Worm (Caenorhabditis elegans) whole organism, L1 larva: ENCODE data around the gene Y54F10BM.13.

Experiments used
- efl-1 ChIP-seq, 4 experiments: fragments of 150-350 bp; optimal IDR thresholded peaks in 3 of 4; peaks in 1 of 4; 1 replicate in 1 of 4; 2 replicates in 3 of 4; lab custom pipeline; 2014; ENCODE audit warnings: missing biosample characterization in 2 of 4, missing genetic modification characterization in 2 of 4, missing genetic modification reagents in 2 of 4
- efl-3 ChIP-seq: fragments of 200-800 bp; sonication (Bioruptor generic); optimal IDR thresholded peaks from 2 replicates; lab custom pipeline; 2018; ENCODE audit warnings: mild to moderate bottlenecking, missing genetic modification characterization, missing compliant biosample characterization
- elt-2 ChIP-seq: sonication (generic microtip); optimal IDR thresholded peaks from 2 replicates; lab custom pipeline; 2016; ENCODE audit warnings: missing genetic modification characterization, mild to moderate bottlenecking, inconsistent platforms, missing compliant biosample characterization, missing genetic modification reagents
- nhr-12 ChIP-seq: sonication (generic microtip); optimal IDR thresholded peaks from 2 replicates; lab custom pipeline; 2017; ENCODE audit warnings: missing biosample characterization, missing genetic modification characterization
- nhr-84 ChIP-seq: sonication (generic microtip); optimal IDR thresholded peaks from 2 replicates; lab custom pipeline; 2017; ENCODE audit warnings: missing biosample characterization, missing genetic modification characterization
- ztf-4 ChIP-seq: fragments of 150-350 bp; optimal IDR thresholded peaks from 2 replicates; lab custom pipeline; 2014; ENCODE audit warnings: missing biosample characterization, missing genetic modification characterization

DNA sequence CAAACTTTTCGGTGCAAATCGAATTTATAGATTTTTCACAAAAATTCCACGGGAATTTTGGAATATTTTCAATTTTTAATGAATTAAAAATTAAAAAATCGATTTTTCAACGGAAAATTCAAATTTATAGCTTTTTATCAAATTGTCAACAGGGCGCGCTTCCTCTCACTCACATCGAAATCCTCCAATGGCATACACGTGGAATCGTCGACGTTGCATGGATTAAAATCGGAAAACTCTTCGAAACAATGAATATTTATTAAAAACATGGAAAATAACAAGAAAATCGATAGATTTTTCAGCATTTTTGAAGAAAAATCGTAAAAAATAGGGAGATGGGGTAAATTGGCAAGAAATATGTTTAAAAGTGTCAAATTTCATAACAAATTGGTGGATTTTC lies 1.5 kb downstream of the Y54F10BM.13 start, which contains the start of gene Y54F10BM.12:
- TF ChIP-seq ztf-4 (tag; lab: Kevin White, UChicago): no peak
- no peak for TF ChIP-seq elt-2
- TF ChIP-seq nhr-12 (tag; lab: Kevin White, UChicago): no peak
- no peak for TF ChIP-seq nhr-84 (tag; lab: Kevin White, UChicago)
- no peak for TF ChIP-seq efl-3 (GFP tag; lab: Kevin White, UChicago)
- no peak for TF ChIP-seq efl-1 (optimal IDR thresholded peaks at IDR 0.05; lab: Kevin White, UChicago)
- no peak for TF ChIP-seq efl-1 (GFP tag; optimal IDR thresholded peaks at IDR 0.05 in 1 of 2; lab: Kevin White, UChicago)
